Worm (Caenorhabditis elegans) whole organism, mixed stage, embryonic: Measurements from ENCODE around the gene pgp-14.

Experiments used
- M03D4.4 ChIP-seq: sonication (generic microtip); optimal IDR thresholded peaks from 2 replicates; lab custom pipeline; 2017; ENCODE audit warnings: mild to moderate bottlenecking, missing genetic modification characterization, missing compliant biosample characterization
- bed-3 ChIP-seq: fragments of 200-800 bp; sonication (Bioruptor generic); optimal IDR thresholded peaks from 3 replicates; lab custom pipeline; 2018; ENCODE audit warnings: mild to moderate bottlenecking, missing genetic modification characterization, moderate library complexity, missing compliant biosample characterization
- blmp-1 ChIP-seq: fragments of 150-350 bp; optimal IDR thresholded peaks from 2 replicates; lab custom pipeline; 2014; ENCODE audit warnings: missing biosample characterization, missing genetic modification characterization
- ceh-39 ChIP-seq: fragments of 150-350 bp; optimal IDR thresholded peaks from 2 replicates; lab custom pipeline; 2014; ENCODE audit warnings: missing biosample characterization, missing genetic modification characterization
- ceh-43 ChIP-seq: fragments of 200-800 bp; sonication (Bioruptor generic); optimal IDR thresholded peaks from 2 replicates; lab custom pipeline; 2018; ENCODE audit warnings: mild to moderate bottlenecking, missing genetic modification characterization, moderate library complexity, missing compliant biosample characterization
- ceh-83 ChIP-seq: fragments of 200-800 bp; sonication (Bioruptor generic); optimal IDR thresholded peaks from 2 replicates; lab custom pipeline; 2018; ENCODE audit warnings: mild to moderate bottlenecking, missing genetic modification characterization, missing compliant biosample characterization
- ces-1 ChIP-seq: fragments of 150-350 bp; optimal IDR thresholded peaks from 2 replicates; lab custom pipeline; 2014; ENCODE audit warnings: missing biosample characterization, missing genetic modification reagents, missing genetic modification characterization
- drap-1 ChIP-seq: fragments of 200-800 bp; sonication (Bioruptor generic); optimal IDR thresholded peaks from 3 replicates; lab custom pipeline; 2018; ENCODE audit warnings: mild to moderate bottlenecking, missing genetic modification characterization, missing compliant biosample characterization
- elt-1 ChIP-seq: sonication (generic microtip); optimal IDR thresholded peaks from 2 replicates; lab custom pipeline; 2017; ENCODE audit warnings: missing genetic modification characterization, mild to moderate bottlenecking, missing compliant biosample characterization, antibody characterized with exemption, moderate library complexity, borderline replicate concordance; ENCODE audit not compliant: insufficient read depth
- elt-3 ChIP-seq: fragments of 150-350 bp; optimal IDR thresholded peaks from 2 replicates; lab custom pipeline; 2014; ENCODE audit warnings: missing biosample characterization, missing genetic modification characterization
- flh-1 ChIP-seq: fragments of 200-800 bp; sonication (Bioruptor generic); optimal IDR thresholded peaks from 2 replicates; lab custom pipeline; 2018; ENCODE audit warnings: mild to moderate bottlenecking, missing genetic modification characterization, moderate library complexity, missing compliant biosample characterization
- ham-2 ChIP-seq: fragments of 200-800 bp; sonication (Bioruptor generic); optimal IDR thresholded peaks from 2 replicates; lab custom pipeline; 2018; ENCODE audit warnings: mild to moderate bottlenecking, missing genetic modification characterization, missing compliant biosample characterization
- lin-13 ChIP-seq: fragments of 150-350 bp; optimal IDR thresholded peaks from 2 replicates; lab custom pipeline; 2014; ENCODE audit warnings: missing biosample characterization, missing genetic modification characterization
- lin-32 ChIP-seq: fragments of 200-800 bp; sonication (Bioruptor generic); optimal IDR thresholded peaks from 2 replicates; lab custom pipeline; 2018; ENCODE audit warnings: mild to moderate bottlenecking, missing genetic modification characterization, missing compliant biosample characterization
- lsy-2 ChIP-seq: fragments of 150-350 bp; optimal IDR thresholded peaks from 2 replicates; lab custom pipeline; 2014; ENCODE audit warnings: missing biosample characterization, missing genetic modification characterization
- mab-5 ChIP-seq: fragments of 150-350 bp; optimal IDR thresholded peaks from 2 replicates; lab custom pipeline; 2014; ENCODE audit warnings: missing biosample characterization, missing genetic modification characterization
- mep-1 ChIP-seq: fragments of 150-350 bp; optimal IDR thresholded peaks from 2 replicates; lab custom pipeline; 2017; ENCODE audit warnings: missing biosample characterization, missing genetic modification reagents, missing genetic modification characterization, inconsistent platforms
- mls-2 ChIP-seq: sonication (generic microtip); optimal IDR thresholded peaks from 2 replicates; lab custom pipeline; 2016; ENCODE audit warnings: mild to moderate bottlenecking, missing genetic modification characterization, moderate library complexity, missing compliant biosample characterization
- nhr-12 ChIP-seq: fragments of 150-350 bp; optimal IDR thresholded peaks from 2 replicates; lab custom pipeline; 2014; ENCODE audit warnings: missing biosample characterization, missing genetic modification characterization
- nhr-2 ChIP-seq: fragments of 150-350 bp; optimal IDR thresholded peaks from 2 replicates; lab custom pipeline; 2014; ENCODE audit warnings: missing biosample characterization, missing genetic modification characterization
- nhr-237 ChIP-seq: fragments of 150-350 bp; optimal IDR thresholded peaks from 2 replicates; lab custom pipeline; 2014; ENCODE audit warnings: missing biosample characterization, missing genetic modification characterization
- pha-4 ChIP-seq: fragments of 150-350 bp; optimal IDR thresholded peaks from 2 replicates; lab custom pipeline; 2018; ENCODE audit warnings: missing biosample characterization, missing genetic modification reagents, missing genetic modification characterization
- sem-2 ChIP-seq: fragments of 200-800 bp; sonication (Bioruptor generic); optimal IDR thresholded peaks from 2 replicates; lab custom pipeline; 2018; ENCODE audit warnings: mild to moderate bottlenecking, missing genetic modification characterization, missing compliant biosample characterization
- snpc-4 ChIP-seq: fragments of 150-350 bp; optimal IDR thresholded peaks from 2 replicates; lab custom pipeline; 2014; ENCODE audit warnings: missing biosample characterization, missing genetic modification characterization
- sptf-1 ChIP-seq: sonication (generic microtip); optimal IDR thresholded peaks from 2 replicates; lab custom pipeline; 2017; ENCODE audit warnings: mild to moderate bottlenecking, missing genetic modification characterization, moderate library complexity, missing compliant biosample characterization
- unc-120 ChIP-seq: sonication (generic microtip); optimal IDR thresholded peaks from 2 replicates; lab custom pipeline; 2017; ENCODE audit warnings: missing genetic modification characterization, missing compliant biosample characterization; ENCODE audit not compliant: poor library complexity, severe bottlenecking
- unc-39 ChIP-seq: fragments of 150-350 bp; optimal IDR thresholded peaks from 2 replicates; lab custom pipeline; 2014; ENCODE audit warnings: missing biosample characterization, missing genetic modification characterization
- unc-62 ChIP-seq: fragments of 150-350 bp; optimal IDR thresholded peaks from 2 replicates; lab custom pipeline; 2014; ENCODE audit warnings: missing biosample characterization, missing genetic modification reagents, missing genetic modification characterization
- zip-8 ChIP-seq: fragments of 150-350 bp; optimal IDR thresholded peaks from 2 replicates; lab custom pipeline; 2014; ENCODE audit warnings: missing biosample characterization, missing genetic modification characterization
- ztf-11 ChIP-seq: fragments of 150-350 bp; optimal IDR thresholded peaks from 2 replicates; lab custom pipeline; 2014; ENCODE audit warnings: missing biosample characterization, missing genetic modification characterization

The pgp-14 gene

ce11 chrX:12781712-12782444 lies 32.5 kb upstream of the pgp-14 start, which contains the start of gene alh-13:
Gene alh-13, plus strand, starts transcription at chrX:12782394.
- TF ChIP-seq zip-8 (no peak), mls-2 (tag; lab: Kevin White, UChicago) (no peak), lin-32 (no peak), ceh-39 (no peak), sptf-1 (tag; lab: Kevin White, UChicago) (no peak), mab-5 (tag; lab: Kevin White, UChicago) (no peak), blmp-1 (tag; lab: Kevin White, UChicago) (no peak), unc-62 (no peak), unc-39 (tag; lab: Kevin White, UChicago) (no peak), ham-2 (GFP tag; lab: Kevin White, UChicago) (no peak), lin-13 (tag; lab: Kevin White, UChicago) (no peak), mep-1 (tag; lab: Kevin White, UChicago) (no peak), sem-2 (GFP tag; lab: Kevin White, UChicago) (no peak), bed-3 (GFP tag; lab: Kevin White, UChicago) (no peak), drap-1 (no peak)

ce11 chrX:12780674-12781073 lies 31.3 kb upstream of the pgp-14 start:
- no peak for TF ChIP-seq nhr-237
- TF ChIP-seq flh-1 (GFP tag; lab: Kevin White, UChicago): no peak
- no peak for TF ChIP-seq lsy-2 (tag; lab: Kevin White, UChicago)
- no peak for TF ChIP-seq ceh-43 (GFP tag; lab: Kevin White, UChicago)
- no peak for TF ChIP-seq ceh-39
- no peak for TF ChIP-seq ztf-11 (tag; lab: Kevin White, UChicago)
- TF ChIP-seq ces-1: no peak
- no peak for TF ChIP-seq sem-2 (GFP tag; lab: Kevin White, UChicago)
- TF ChIP-seq lin-32: no peak
- no peak for TF ChIP-seq mep-1 (tag; lab: Kevin White, UChicago)
- no peak for TF ChIP-seq nhr-2 (tag; lab: Kevin White, UChicago)
- TF ChIP-seq unc-120 (tag; lab: Kevin White, UChicago): no peak
- TF ChIP-seq, all 35 proteins: peak for 0

ce11 chrX:12769697-12770096 lies 20.3 kb upstream of the pgp-14 start, which contains the start of gene ilc-17.1:
Gene ilc-17.1, minus strand, starts transcription at chrX:12769797.
- no peak for TF ChIP-seq ceh-39
- TF ChIP-seq sem-2 (GFP tag; lab: Kevin White, UChicago): no peak
- TF ChIP-seq pha-4 (tag; lab: Kevin White, UChicago): no peak
- no peak for TF ChIP-seq ceh-83
- TF ChIP-seq unc-120 (tag; lab: Kevin White, UChicago): no peak
- TF ChIP-seq M03D4.4 (tag; lab: Kevin White, UChicago): no peak

- TF ChIP-seq elt-3 (no peak), nhr-12 (tag; lab: Kevin White, UChicago) (no peak), ceh-39 (no peak), ham-2 (GFP tag; lab: Kevin White, UChicago) (no peak), unc-62 (no peak), snpc-4 (no peak), mls-2 (tag; lab: Kevin White, UChicago) (no peak), nhr-2 (tag; lab: Kevin White, UChicago) (no peak), pha-4 (tag; lab: Kevin White, UChicago) (no peak), blmp-1 (tag; lab: Kevin White, UChicago) (no peak)
These were observed 14.6 kb upstream of the pgp-14 start for ce11 chrX:12764009-12764408.

ce11 chrX:12761778-12762177 lies 12.4 kb upstream of the pgp-14 start, which contains the start of gene cept-1:
Gene cept-1, plus strand, starts transcription at chrX:12762078.
- no peak for TF ChIP-seq mls-2 (tag; lab: Kevin White, UChicago)
- no peak for TF ChIP-seq unc-39 (tag; lab: Kevin White, UChicago)
- TF ChIP-seq unc-62: no peak
- no peak for TF ChIP-seq elt-1 (tag; lab: Kevin White, UChicago)
- TF ChIP-seq mep-1 (tag; lab: Kevin White, UChicago): no peak
- no peak for TF ChIP-seq mab-5 (tag; lab: Kevin White, UChicago)
- TF ChIP-seq flh-1 (GFP tag; lab: Kevin White, UChicago): no peak
- TF ChIP-seq, all 35 proteins: peak for 0
